Fruit fly (Drosophila melanogaster): ENCODE measurements around the gene Syx5.
A peak's percentile ranks its signal among the peaks of the same experiment; 100 is the strongest.

The Syx5 gene

dm6 chr2L:16275809-16276178 lies 31.4 kb upstream of the Syx5 start:
- TF ChIP-seq CG17801 (GFP tag; optimal IDR thresholded peaks at IDR 0.05; ENCODE audit: partially characterized antibody): no peak

- no peak for TF ChIP-seq CG17801 (GFP tag; optimal IDR thresholded peaks at IDR 0.05; ENCODE audit: partially characterized antibody)
These were observed 30.3 kb upstream of the Syx5 start for dm6 chr2L:16276820-16277219.

dm6 chr2L:16277922-16278321 lies 29.2 kb upstream of the Syx5 start:
- no peak for TF ChIP-seq CG17801 (GFP tag; optimal IDR thresholded peaks at IDR 0.05; ENCODE audit: partially characterized antibody)

- no peak for TF ChIP-seq CG17801 (GFP tag; optimal IDR thresholded peaks at IDR 0.05; ENCODE audit: partially characterized antibody)
These were observed 28.3 kb upstream of the Syx5 start for dm6 chr2L:16278842-16279241.

- peak; percentile 81 for TF ChIP-seq CG17801 (GFP tag; optimal IDR thresholded peaks at IDR 0.05; ENCODE audit: partially characterized antibody)
These were observed 27.3 kb upstream of the Syx5 start for dm6 chr2L:16279774-16280252.

dm6 chr2L:16281419-16282076 lies 25.6 kb upstream of the Syx5 start:
- TF ChIP-seq CG17801 (GFP tag; optimal IDR thresholded peaks at IDR 0.05; ENCODE audit: partially characterized antibody): no peak

- TF ChIP-seq CG17801 (GFP tag; optimal IDR thresholded peaks at IDR 0.05; ENCODE audit: partially characterized antibody): no peak
These were observed 25.1 kb upstream of the Syx5 start for dm6 chr2L:16282077-16282471.

- TF ChIP-seq CG17801 (GFP tag; optimal IDR thresholded peaks at IDR 0.05; ENCODE audit: partially characterized antibody): no peak
These were observed 24.3 kb upstream of the Syx5 start for dm6 chr2L:16282856-16283255.

- TF ChIP-seq CG17801 (GFP tag; optimal IDR thresholded peaks at IDR 0.05; ENCODE audit: partially characterized antibody): peak; percentile 76
These were observed 22.5 kb upstream of the Syx5 start for dm6 chr2L:16284306-16285299.

dm6 chr2L:16285692-16286359 lies 21.3 kb upstream of the Syx5 start:
- TF ChIP-seq CG17801 (GFP tag; optimal IDR thresholded peaks at IDR 0.05; ENCODE audit: partially characterized antibody): peak; percentile 80

- peak; percentile 44 for TF ChIP-seq CG17801 (GFP tag; optimal IDR thresholded peaks at IDR 0.05; ENCODE audit: partially characterized antibody)
These were observed 20.7 kb upstream of the Syx5 start for dm6 chr2L:16286360-16287005.

- TF ChIP-seq CG17801 (GFP tag; optimal IDR thresholded peaks at IDR 0.05; ENCODE audit: partially characterized antibody): no peak
These were observed 20.0 kb upstream of the Syx5 start for dm6 chr2L:16287006-16287601.

- peak; percentile 71 for TF ChIP-seq CG17801 (GFP tag; optimal IDR thresholded peaks at IDR 0.05; ENCODE audit: partially characterized antibody)
These were observed 19.3 kb upstream of the Syx5 start, which contains the start of the genes crp and pkaap for dm6 chr2L:16287602-16288392. TSS of gene crp (minus strand) at chr2L:16287730. TSS of gene pkaap (plus strand) at chr2L:16288290.

dm6 chr2L:16288393-16288731 lies 18.8 kb upstream of the Syx5 start:
- TF ChIP-seq CG17801 (GFP tag; optimal IDR thresholded peaks at IDR 0.05; ENCODE audit: partially characterized antibody): no peak
